Worm (Caenorhabditis elegans) whole organism, L1 larva: ENCODE data around the gene ppk-3.

Experiments used
- C16A3.4 ChIP-seq: fragments of 150-350 bp; optimal IDR thresholded peaks from 2 replicates; lab custom pipeline; 2014; ENCODE audit warnings: missing biosample characterization, missing genetic modification characterization
- Y116A8C.19 ChIP-seq: sonication (generic microtip); optimal IDR thresholded peaks from 2 replicates; lab custom pipeline; 2016; ENCODE audit warnings: missing compliant biosample characterization, missing genetic modification characterization, borderline replicate concordance
- aha-1 ChIP-seq: fragments of 150-350 bp; optimal IDR thresholded peaks from 2 replicates; lab custom pipeline; 2014; ENCODE audit warnings: missing biosample characterization, missing genetic modification characterization
- alr-1 ChIP-seq: fragments of 200-800 bp; sonication (Bioruptor generic); optimal IDR thresholded peaks from 2 replicates; lab custom pipeline; 2018; ENCODE audit warnings: borderline replicate concordance, mild to moderate bottlenecking, missing genetic modification characterization, missing compliant biosample characterization
- aly-2 ChIP-seq: fragments of 150-350 bp; optimal IDR thresholded peaks from 2 replicates; lab custom pipeline; 2014; ENCODE audit warnings: missing biosample characterization, missing genetic modification characterization
- ama-1 ChIP-seq: fragments of 150-350 bp; optimal IDR thresholded peaks from 2 replicates; lab custom pipeline; 2014
- blmp-1 ChIP-seq: fragments of 150-350 bp; optimal IDR thresholded peaks from 2 replicates; lab custom pipeline; 2014; ENCODE audit warnings: missing biosample characterization, missing genetic modification characterization
- ceh-63 ChIP-seq: fragments of 200-800 bp; sonication (Bioruptor generic); optimal IDR thresholded peaks from 2 replicates; lab custom pipeline; 2018; ENCODE audit warnings: mild to moderate bottlenecking, missing genetic modification characterization, missing compliant biosample characterization
- ceh-8 ChIP-seq: fragments of 200-800 bp; sonication (Bioruptor generic); optimal IDR thresholded peaks from 2 replicates; lab custom pipeline; 2018; ENCODE audit warnings: mild to moderate bottlenecking, missing genetic modification characterization, moderate library complexity, missing compliant biosample characterization
- efl-1 ChIP-seq, 4 experiments: fragments of 150-350 bp; optimal IDR thresholded peaks in 3 of 4; peaks in 1 of 4; 1 replicate in 1 of 4; 2 replicates in 3 of 4; lab custom pipeline; 2014; ENCODE audit warnings: missing biosample characterization in 2 of 4, missing genetic modification characterization in 2 of 4, missing genetic modification reagents in 2 of 4
- efl-3 ChIP-seq: fragments of 200-800 bp; sonication (Bioruptor generic); optimal IDR thresholded peaks from 2 replicates; lab custom pipeline; 2018; ENCODE audit warnings: mild to moderate bottlenecking, missing genetic modification characterization, missing compliant biosample characterization
- elt-2 ChIP-seq: sonication (generic microtip); optimal IDR thresholded peaks from 2 replicates; lab custom pipeline; 2016; ENCODE audit warnings: missing genetic modification characterization, mild to moderate bottlenecking, inconsistent platforms, missing compliant biosample characterization, missing genetic modification reagents
- ets-5 ChIP-seq: fragments of 200-800 bp; sonication (Bioruptor generic); IDR thresholded peaks from 2 replicates; pipeline ENCODE4 v1.3.6; 2022; ENCODE audit warnings: missing genetic modification characterization, missing compliant biosample characterization
- fkh-8 ChIP-seq: sonication (generic microtip); optimal IDR thresholded peaks from 2 replicates; lab custom pipeline; 2016; ENCODE audit warnings: mild to moderate bottlenecking, missing genetic modification characterization, missing compliant biosample characterization
- fos-1 ChIP-seq: fragments of 150-350 bp; optimal IDR thresholded peaks from 2 replicates; lab custom pipeline; 2014; ENCODE audit warnings: missing biosample characterization, missing genetic modification characterization
- hlh-17 ChIP-seq: fragments of 200-800 bp; sonication (Bioruptor generic); optimal IDR thresholded peaks from 2 replicates; lab custom pipeline; 2018; ENCODE audit warnings: missing genetic modification characterization, mild to moderate bottlenecking, missing compliant biosample characterization, moderate library complexity, borderline replicate concordance
- hlh-4 ChIP-seq: sonication (generic microtip); optimal IDR thresholded peaks from 2 replicates; lab custom pipeline; 2016; ENCODE audit warnings: mild to moderate bottlenecking, missing genetic modification characterization, missing compliant biosample characterization
- hpl-2 ChIP-seq: fragments of 150-350 bp; optimal IDR thresholded peaks from 2 replicates; lab custom pipeline; 2014; ENCODE audit warnings: missing biosample characterization, missing genetic modification reagents, missing genetic modification characterization
- irx-1 ChIP-seq: sonication (generic microtip); optimal IDR thresholded peaks from 2 replicates; lab custom pipeline; 2016; ENCODE audit warnings: missing genetic modification characterization, missing compliant biosample characterization
- jun-1 ChIP-seq: fragments of 150-350 bp; optimal IDR thresholded peaks from 2 replicates; lab custom pipeline; 2014; ENCODE audit warnings: missing biosample characterization, missing genetic modification reagents, missing genetic modification characterization
- lin-13 ChIP-seq: fragments of 150-350 bp; optimal IDR thresholded peaks from 2 replicates; lab custom pipeline; 2014; ENCODE audit warnings: missing biosample characterization, missing genetic modification reagents, missing genetic modification characterization
- lin-14 ChIP-seq: fragments of 200-800 bp; sonication (Bioruptor generic); optimal IDR thresholded peaks from 2 replicates; lab custom pipeline; 2018; ENCODE audit warnings: mild to moderate bottlenecking, missing genetic modification characterization, moderate library complexity, missing compliant biosample characterization
- lin-35 ChIP-seq, 2 experiments: fragments of 150-350 bp; optimal IDR thresholded peaks; 2 replicates each; lab custom pipeline; 2014; ENCODE audit warnings: missing biosample characterization in 2 of 2, missing genetic modification characterization in 2 of 2, missing genetic modification reagents in 2 of 2
- lin-39 ChIP-seq: fragments of 150-350 bp; optimal IDR thresholded peaks from 2 replicates; lab custom pipeline; 2014; ENCODE audit warnings: missing biosample characterization, missing genetic modification reagents, missing genetic modification characterization
- mdl-1 ChIP-seq, 2 experiments: fragments of 150-350 bp; optimal IDR thresholded peaks; 2 replicates each; lab custom pipeline; 2014 to 2017; ENCODE audit warnings: missing biosample characterization in 2 of 2, missing genetic modification characterization in 2 of 2, inconsistent platforms in 1 of 2
- mep-1 ChIP-seq: fragments of 150-350 bp; optimal IDR thresholded peaks from 2 replicates; lab custom pipeline; 2014; ENCODE audit warnings: missing biosample characterization, missing genetic modification characterization
- nhr-12 ChIP-seq: sonication (generic microtip); optimal IDR thresholded peaks from 2 replicates; lab custom pipeline; 2017; ENCODE audit warnings: missing biosample characterization, missing genetic modification characterization
- nhr-19 ChIP-seq: fragments of 200-800 bp; sonication (Bioruptor generic); conservative IDR thresholded peaks from 2 replicates; pipeline ENCODE4 v1.3.6; 2022; ENCODE audit warnings: missing genetic modification characterization, missing compliant biosample characterization
- nhr-20 ChIP-seq: sonication (generic microtip); optimal IDR thresholded peaks from 2 replicates; lab custom pipeline; 2016; ENCODE audit warnings: mild to moderate bottlenecking, missing genetic modification characterization, missing compliant biosample characterization
- nhr-237 ChIP-seq: fragments of 150-350 bp; optimal IDR thresholded peaks from 2 replicates; lab custom pipeline; 2014; ENCODE audit warnings: missing biosample characterization, missing genetic modification characterization
- nhr-47 ChIP-seq: sonication (generic microtip); optimal IDR thresholded peaks from 2 replicates; lab custom pipeline; 2016; ENCODE audit warnings: mild to moderate bottlenecking, missing genetic modification characterization, moderate library complexity, missing compliant biosample characterization
- nhr-76 ChIP-seq: sonication (generic microtip); optimal IDR thresholded peaks from 2 replicates; lab custom pipeline; 2017; ENCODE audit warnings: missing biosample characterization, missing genetic modification characterization
- nhr-77 ChIP-seq: fragments of 150-350 bp; optimal IDR thresholded peaks from 2 replicates; lab custom pipeline; 2014; ENCODE audit warnings: missing biosample characterization, missing genetic modification characterization
- nhr-84 ChIP-seq: sonication (generic microtip); optimal IDR thresholded peaks from 2 replicates; lab custom pipeline; 2017; ENCODE audit warnings: missing biosample characterization, missing genetic modification characterization
- nhr-85 ChIP-seq: sonication (generic microtip); peaks from one replicate; lab custom pipeline; 2016; ENCODE audit warnings: missing genetic modification characterization, inconsistent platforms, missing compliant biosample characterization
- pax-3 ChIP-seq: fragments of 200-800 bp; sonication (Bioruptor generic); optimal IDR thresholded peaks from 2 replicates; lab custom pipeline; 2018; ENCODE audit warnings: mild to moderate bottlenecking, missing genetic modification characterization, moderate library complexity, missing compliant biosample characterization
- pqm-1 ChIP-seq: sonication (generic microtip); optimal IDR thresholded peaks from 3 replicates; lab custom pipeline; 2017; ENCODE audit warnings: missing biosample characterization, missing genetic modification characterization
- rnt-1 ChIP-seq: sonication (generic microtip); optimal IDR thresholded peaks from 2 replicates; lab custom pipeline; 2016; ENCODE audit warnings: mild to moderate bottlenecking, missing genetic modification characterization, moderate library complexity, missing compliant biosample characterization
- skn-1 ChIP-seq: fragments of 150-350 bp; optimal IDR thresholded peaks from 2 replicates; lab custom pipeline; 2014; ENCODE audit warnings: missing biosample characterization, missing genetic modification characterization
- snpc-4 ChIP-seq: fragments of 150-350 bp; optimal IDR thresholded peaks from 2 replicates; lab custom pipeline; 2014; ENCODE audit warnings: missing biosample characterization, missing genetic modification characterization
- snu-23 ChIP-seq: sonication (generic microtip); optimal IDR thresholded peaks from 2 replicates; lab custom pipeline; 2016; ENCODE audit warnings: missing genetic modification characterization, missing compliant biosample characterization
- swsn-7 ChIP-seq: sonication (generic microtip); optimal IDR thresholded peaks from 2 replicates; lab custom pipeline; 2016; ENCODE audit warnings: missing genetic modification characterization, missing compliant biosample characterization
- tbx-2 ChIP-seq: sonication (generic microtip); optimal IDR thresholded peaks from 2 replicates; lab custom pipeline; 2016; ENCODE audit warnings: missing genetic modification characterization, missing compliant biosample characterization
- tlp-1 ChIP-seq: fragments of 150-350 bp; optimal IDR thresholded peaks from 2 replicates; lab custom pipeline; 2014; ENCODE audit warnings: missing biosample characterization, missing genetic modification characterization
- xbp-1 ChIP-seq: sonication (generic microtip); optimal IDR thresholded peaks from 2 replicates; lab custom pipeline; 2016; ENCODE audit warnings: missing genetic modification characterization, missing compliant biosample characterization
- ztf-11 ChIP-seq, 2 experiments: sonication (generic microtip); optimal IDR thresholded peaks; 2 replicates each; lab custom pipeline; 2016 to 2017; ENCODE audit warnings: missing genetic modification characterization in 2 of 2, missing biosample characterization in 1 of 2, missing compliant biosample characterization in 1 of 2

ppk-3 gene

DNA sequence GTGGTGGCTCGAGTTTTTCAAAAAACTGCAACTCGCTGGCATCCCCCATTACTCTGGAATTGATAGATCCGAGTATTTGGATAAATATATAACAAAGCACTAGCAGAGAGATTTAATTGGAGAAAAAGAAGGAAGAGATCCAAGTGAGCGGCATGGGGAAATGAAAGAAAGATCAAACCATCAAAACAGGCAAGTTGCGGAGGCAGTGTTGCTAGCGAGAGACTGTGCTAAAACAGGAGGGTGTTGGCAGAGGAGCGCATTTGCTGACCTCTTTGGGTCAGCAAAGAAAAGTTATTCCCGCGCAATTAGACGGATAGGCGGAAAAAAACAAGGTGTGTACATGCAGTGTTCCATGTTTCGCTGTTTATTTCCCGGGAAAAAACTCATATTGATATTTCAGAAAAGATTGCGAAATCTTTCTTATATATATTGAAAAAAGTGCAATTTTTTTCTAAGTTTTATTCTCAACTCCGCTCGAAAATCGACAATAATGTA lies at the start of gene ppk-3 (continued):
- TF ChIP-seq lin-39 (tag; lab: Kevin White, UChicago) (peak; percentile 81), ceh-63 (GFP tag; lab: Kevin White, UChicago) (no peak), Y116A8C.19 (no peak), tlp-1 (no peak), C16A3.4 (tag; lab: Kevin White, UChicago) (peak; percentile 90), nhr-77 (peak; percentile 78), lin-14 (GFP tag; lab: Kevin White, UChicago) (peak; percentile 93), ceh-8 (GFP tag; lab: Kevin White, UChicago) (peak; percentile 49), pqm-1 (tag; lab: Kevin White, UChicago) (no peak), xbp-1 (peak; percentile 83), hlh-4 (tag; lab: Kevin White, UChicago) (no peak), ets-5 (GFP tag; lab: Robert Waterston, UW) (no peak), lin-13 (GFP tag; lab: Kevin White, UChicago) (peak; percentile 85), irx-1 (peak; percentile 81), nhr-76 (tag; lab: Kevin White, UChicago) (no peak), hlh-17 (GFP tag; lab: Kevin White, UChicago) (no peak), elt-2 (tag; lab: Kevin White, UChicago) (peak; percentile 19), aly-2 (tag; lab: Kevin White, UChicago) (no peak), aha-1 (tag; lab: Kevin White, UChicago) (no peak), ztf-11 (tag; optimal IDR thresholded peaks at IDR 0.05; lab: Kevin White, UChicago) (peak in 1 of 2 experiments; percentile 50), efl-3 (no peak), ama-1 (lab: Kevin White, UChicago) (no peak), pax-3 (peak; percentile 36), lin-35 (GFP tag; optimal IDR thresholded peaks at IDR 0.05; lab: Kevin White, UChicago) (peak; percentile 84 to 88), efl-1 (optimal IDR thresholded peaks at IDR 0.05; lab: Kevin White, UChicago) (peak; percentile 74 to 85), efl-1 (GFP tag; optimal IDR thresholded peaks at IDR 0.05 in 1 of 2; lab: Kevin White, UChicago) (peak; percentile 59 to 97), hpl-2 (GFP tag; lab: Kevin White, UChicago) (peak; percentile 20), nhr-12 (tag; lab: Kevin White, UChicago) (no peak), snpc-4 (tag; lab: Kevin White, UChicago) (peak; percentile 70), fkh-8 (tag; lab: Kevin White, UChicago) (peak; percentile 74), alr-1 (tag; lab: Kevin White, UChicago) (no peak), tbx-2 (peak; percentile 86)
- TF ChIP-seq, all 84 proteins: peak for 57

DNA sequence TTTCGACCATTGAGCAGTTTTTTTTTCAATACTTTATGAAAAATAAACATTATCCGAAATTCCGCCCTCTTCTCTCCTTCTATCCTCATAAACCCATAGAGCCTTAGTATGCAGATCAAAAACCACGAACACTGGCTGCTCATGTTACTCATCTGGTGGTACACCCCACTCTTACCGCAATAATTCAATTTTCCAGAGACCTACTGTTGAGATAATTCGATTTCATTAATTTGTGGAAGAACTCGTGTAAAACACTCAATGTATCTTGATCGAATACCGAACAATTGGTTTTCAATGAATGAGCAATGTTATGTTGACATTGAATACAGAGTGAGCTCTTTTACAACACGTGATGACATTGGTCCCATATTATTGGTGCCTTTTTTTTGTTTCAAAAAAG lies 46.0 kb upstream of the ppk-3 start:
- TF ChIP-seq lin-14 (GFP tag; lab: Kevin White, UChicago), result peak; percentile 3
- no peak for TF ChIP-seq nhr-19 (GFP tag; lab: Robert Waterston, UW)
- TF ChIP-seq rnt-1, result no peak

DNA sequence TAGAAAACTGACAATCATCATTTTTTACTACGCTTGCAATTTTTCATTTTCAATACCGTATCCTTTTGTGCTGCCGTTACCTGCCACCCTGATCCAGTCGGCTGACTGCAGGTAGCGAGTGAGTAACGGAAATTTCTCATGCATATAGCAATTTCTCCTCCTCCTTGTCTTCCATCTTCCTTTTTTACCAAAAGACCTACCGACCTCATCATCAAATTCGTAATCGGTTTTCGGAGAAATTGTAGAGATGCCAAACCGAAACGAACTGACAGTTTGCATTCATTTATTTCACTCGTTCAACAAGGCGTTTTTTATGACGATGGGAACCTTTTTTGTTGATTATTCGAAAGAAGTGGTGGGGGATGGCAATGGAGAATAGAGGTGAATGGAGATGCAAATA lies 40.8 kb upstream of the ppk-3 start:
- TF ChIP-seq nhr-85, result peak; percentile 72
- TF ChIP-seq nhr-20, result no peak
- TF ChIP-seq mep-1 (tag; lab: Kevin White, UChicago), result peak; percentile 12
- no peak for TF ChIP-seq nhr-77
- TF ChIP-seq blmp-1 (tag; lab: Kevin White, UChicago), result peak; percentile 37
- TF ChIP-seq skn-1 (tag; lab: Kevin White, UChicago), result no peak
- TF ChIP-seq lin-14 (GFP tag; lab: Kevin White, UChicago), result peak; percentile 14
- no peak for TF ChIP-seq swsn-7 (tag; lab: Kevin White, UChicago)
- TF ChIP-seq nhr-237 (tag; lab: Kevin White, UChicago), result no peak
- no peak for TF ChIP-seq jun-1 (tag; lab: Kevin White, UChicago)
- no peak for TF ChIP-seq snpc-4 (tag; lab: Kevin White, UChicago)
- no peak for TF ChIP-seq mdl-1 (tag; optimal IDR thresholded peaks at IDR 0.05; lab: Kevin White, UChicago)
- TF ChIP-seq nhr-47 (tag; lab: Kevin White, UChicago), result no peak
- no peak for TF ChIP-seq snu-23 (GFP tag; lab: Kevin White, UChicago)
- no peak for TF ChIP-seq fos-1 (tag; lab: Kevin White, UChicago)
- TF ChIP-seq nhr-84 (tag; lab: Kevin White, UChicago), result no peak
